Fruit fly (Drosophila melanogaster) whole organism, pupa: ENCODE measurements around the gene meigo.

Source experiments
- CG10348 ChIP-seq: fragments of 200-800 bp; sonication (Bioruptor generic); IDR thresholded peaks from 2 replicates; pipeline ENCODE4 v1.3.6; 2022; ENCODE audit warnings: missing biosample characterization, missing genetic modification characterization
- CG12605 ChIP-seq: fragments of 200-800 bp; sonication (Bioruptor generic); IDR thresholded peaks from 2 replicates; pipeline ENCODE4 v1.3.6; 2022; ENCODE audit warnings: missing biosample characterization, missing genetic modification characterization
- CG13204 ChIP-seq: fragments of 200-800 bp; sonication (Bioruptor generic); optimal IDR thresholded peaks from 2 replicates; lab custom pipeline; 2018; ENCODE audit warnings: missing biosample characterization, mild to moderate bottlenecking, missing genetic modification characterization, moderate library complexity
- CG14655 ChIP-seq: fragments of 200-800 bp; sonication (Bioruptor generic); optimal IDR thresholded peaks from 3 replicates; lab custom pipeline; 2017; ENCODE audit warnings: mild to moderate bottlenecking, missing biosample characterization, missing genetic modification reagents, missing genetic modification characterization
- CG15710 ChIP-seq: fragments of 200-800 bp; sonication (Bioruptor generic); optimal IDR thresholded peaks from 2 replicates; lab custom pipeline; 2018; ENCODE audit warnings: missing biosample characterization, mild to moderate bottlenecking, missing genetic modification characterization, moderate library complexity
- CG17806 ChIP-seq: fragments of 200-800 bp; sonication (Bioruptor generic); optimal IDR thresholded peaks from 2 replicates; lab custom pipeline; 2018; ENCODE audit warnings: missing biosample characterization, mild to moderate bottlenecking, missing genetic modification characterization, moderate library complexity
- CG32121 ChIP-seq: fragments of 200-800 bp; sonication (Bioruptor generic); IDR thresholded peaks from 2 replicates; pipeline ENCODE4 v1.3.6; 2022; ENCODE audit warnings: missing biosample characterization, missing genetic modification characterization
- CG34367 ChIP-seq: fragments of 200-800 bp; sonication (Bioruptor generic); optimal IDR thresholded peaks from 2 replicates; lab custom pipeline; 2018; ENCODE audit warnings: missing biosample characterization, mild to moderate bottlenecking, missing genetic modification characterization
- CG4496 ChIP-seq: fragments of 200-800 bp; sonication (Bioruptor generic); IDR thresholded peaks from 3 replicates; pipeline ENCODE4 v1.3.6; 2022; ENCODE audit warnings: missing biosample characterization, missing genetic modification characterization
- CG8159 ChIP-seq: fragments of 200-800 bp; sonication (Bioruptor generic); optimal IDR thresholded peaks from 3 replicates; lab custom pipeline; 2018; ENCODE audit warnings: missing biosample characterization, mild to moderate bottlenecking, missing genetic modification characterization, moderate library complexity
- CG8301 ChIP-seq: fragments of 200-800 bp; sonication (Bioruptor generic); optimal IDR thresholded peaks from 2 replicates; lab custom pipeline; 2018; ENCODE audit warnings: missing biosample characterization, mild to moderate bottlenecking, missing genetic modification characterization
- CG9948 ChIP-seq: fragments of 200-800 bp; sonication (Bioruptor generic); optimal IDR thresholded peaks from 2 replicates; lab custom pipeline; 2018; ENCODE audit warnings: missing biosample characterization, mild to moderate bottlenecking, missing genetic modification characterization, moderate library complexity
- D1 ChIP-seq: fragments of 200-800 bp; sonication (Bioruptor generic); optimal IDR thresholded peaks from 2 replicates; lab custom pipeline; 2018; ENCODE audit warnings: missing biosample characterization, mild to moderate bottlenecking, missing genetic modification characterization, moderate library complexity
- EcR ChIP-seq: fragments of 200-800 bp; sonication (Bioruptor generic); optimal IDR thresholded peaks from 3 replicates; lab custom pipeline; 2019; ENCODE audit warnings: missing biosample characterization, missing genetic modification characterization, mild to moderate bottlenecking, moderate library complexity, missing genetic modification reagents
- Ets98B ChIP-seq: fragments of 200-800 bp; sonication (Bioruptor generic); IDR thresholded peaks from 2 replicates; pipeline ENCODE4 v1.3.6; 2022; ENCODE audit warnings: missing biosample characterization, missing genetic modification characterization
- Pif1A ChIP-seq: fragments of 200-800 bp; sonication (Bioruptor generic); optimal IDR thresholded peaks from 3 replicates; lab custom pipeline; 2016; ENCODE audit warnings: missing biosample characterization, missing genetic modification characterization
- Pif1B ChIP-seq: fragments of 200-800 bp; sonication (Bioruptor generic); optimal IDR thresholded peaks from 3 replicates; lab custom pipeline; 2016; ENCODE audit warnings: missing biosample characterization, missing genetic modification characterization
- Snoo ChIP-seq: fragments of 200-800 bp; sonication (Bioruptor generic); optimal IDR thresholded peaks from 3 replicates; lab custom pipeline; 2017; ENCODE audit warnings: missing biosample characterization, mild to moderate bottlenecking, missing genetic modification characterization, inconsistent platforms
- fd96Ca ChIP-seq: fragments of 200-800 bp; sonication (Bioruptor generic); IDR thresholded peaks from 3 replicates; pipeline ENCODE4 v1.3.6; 2022; ENCODE audit warnings: missing biosample characterization, missing genetic modification characterization
- gl ChIP-seq: fragments of 200-800 bp; sonication (Bioruptor generic); optimal IDR thresholded peaks from 2 replicates; lab custom pipeline; 2018; ENCODE audit warnings: missing biosample characterization, mild to moderate bottlenecking, missing genetic modification characterization
- rn ChIP-seq: fragments of 200-800 bp; sonication (Bioruptor generic); IDR thresholded peaks from 2 replicates; pipeline ENCODE4 v1.3.6; 2022; ENCODE audit warnings: missing biosample characterization, missing genetic modification characterization

meigo gene

dm6 chr3R:21168105-21168504 is 30.0 kb downstream of the meigo start, which contains the start of gene Snmp1:
TSS of gene Snmp1 (minus strand) at chr3R:21168205.
- TF ChIP-seq Ets98B (GFP tag; lab: Robert Waterston, UW) (no peak), CG9948 (tag; lab: Kevin White, UChicago) (no peak), rn (GFP tag; lab: Robert Waterston, UW) (no peak), CG10348 (GFP tag; lab: Robert Waterston, UW) (no peak), EcR (GFP tag; lab: Kevin White, UChicago) (no peak)

- 0 out of 2 replicates have a peak, but pooled peaks have one; percentile 13 for TF ChIP-seq Ets98B (GFP tag; lab: Robert Waterston, UW)
- no peak for TF ChIP-seq CG14655 (GFP tag; lab: Kevin White, UChicago)
- TF ChIP-seq CG10348 (GFP tag; lab: Robert Waterston, UW) = no peak
- no peak for TF ChIP-seq CG13204 (GFP tag; lab: Kevin White, UChicago)
- no peak for TF ChIP-seq CG9948 (tag; lab: Kevin White, UChicago)
- TF ChIP-seq CG32121 (GFP tag; lab: Robert Waterston, UW) = 0 out of 2 replicates have a peak, but pooled peaks have one; percentile 41
- TF ChIP-seq CG12605 = no peak
- no peak for TF ChIP-seq gl
- peak; percentile 55; the same call in 1 of the 3 replicates for TF ChIP-seq CG4496
Observed at dm6 chr3R:21169525-21170149, 31.6 kb downstream of the meigo start.

- peak; percentile 31 for TF ChIP-seq Pif1A (GFP tag; lab: Kevin White, UChicago)
- TF ChIP-seq CG13204 (GFP tag; lab: Kevin White, UChicago) = no peak
Observed at dm6 chr3R:21176663-21177145, 38.6 kb downstream of the meigo start.

dm6 chr3R:21179592-21180390 is 41.7 kb downstream of the meigo start:
- peak; percentile 45 for TF ChIP-seq D1 (tag; lab: Kevin White, UChicago)
- no peak for TF ChIP-seq Ets98B (GFP tag; lab: Robert Waterston, UW)

- TF ChIP-seq CG8159 = no peak
- TF ChIP-seq CG4496 = peak; percentile 36; the same call in 1 of the 3 replicates
- TF ChIP-seq Pif1A (GFP tag; lab: Kevin White, UChicago) = no peak
- TF ChIP-seq fd96Ca (GFP tag; lab: Robert Waterston, UW) = no peak
Observed at dm6 chr3R:21180391-21180796, 42.3 kb downstream of the meigo start.

- TF ChIP-seq Pif1B (GFP tag; lab: Kevin White, UChicago) (no peak), CG8159 (no peak), Ets98B (GFP tag; lab: Robert Waterston, UW) (no peak), CG8301 (tag; lab: Kevin White, UChicago) (no peak), Pif1A (GFP tag; lab: Kevin White, UChicago) (no peak), CG13204 (GFP tag; lab: Kevin White, UChicago) (no peak), CG10348 (GFP tag; lab: Robert Waterston, UW) (no peak), CG34367 (tag; lab: Kevin White, UChicago) (no peak), gl (no peak), rn (GFP tag; lab: Robert Waterston, UW) (no peak), Snoo (tag; lab: Kevin White, UChicago) (no peak), D1 (tag; lab: Kevin White, UChicago) (no peak), CG17806 (no peak), fd96Ca (GFP tag; lab: Robert Waterston, UW) (no peak), CG15710 (tag; lab: Kevin White, UChicago) (no peak), CG14655 (GFP tag; lab: Kevin White, UChicago) (no peak), CG12605 (no peak), CG9948 (tag; lab: Kevin White, UChicago) (no peak)
- TF ChIP-seq, all 21 proteins: peak for 0
Observed at dm6 chr3R:21181957-21182356, 43.9 kb downstream of the meigo start.
